Fruit fly (Drosophila melanogaster) whole organism, wandering third instar larva: ENCODE measurements around the gene CG15160.

Experiments
- CG32264 ChIP-seq: fragments of 200-800 bp; sonication (Bioruptor generic); optimal IDR thresholded peaks from 2 replicates; lab custom pipeline; 2016; ENCODE audit warnings: missing biosample characterization, missing genetic modification characterization
- Dfd ChIP-seq: fragments of >200 bp; optimal IDR thresholded peaks from 2 replicates; lab custom pipeline; 2017; ENCODE audit warnings: missing biosample characterization, missing genetic modification characterization
- Myc ChIP-seq: fragments of >200 bp; optimal IDR thresholded peaks from 2 replicates; lab custom pipeline; 2017
- Vsx2 ChIP-seq: fragments of 200-300, 225-300 bp; sonication (Bioruptor generic); optimal IDR thresholded peaks from 2 replicates; lab custom pipeline; 2018; ENCODE audit warnings: missing biosample characterization, missing genetic modification characterization; ENCODE audit not compliant: partially characterized antibody
- br ChIP-seq: fragments of 200-800 bp; sonication (Bioruptor generic); optimal IDR thresholded peaks from 2 replicates; lab custom pipeline; 2016; ENCODE audit warnings: missing biosample characterization, missing genetic modification characterization
- brk ChIP-seq: fragments of 200-800 bp; sonication (Bioruptor generic); optimal IDR thresholded peaks from 2 replicates; lab custom pipeline; 2016; ENCODE audit warnings: missing biosample characterization, mild to moderate bottlenecking, missing genetic modification characterization
- dsf ChIP-seq: sonication (Bioruptor generic); optimal IDR thresholded peaks from 2 replicates; lab custom pipeline; 2016; ENCODE audit warnings: missing biosample characterization, missing genetic modification characterization, borderline replicate concordance
- h ChIP-seq: fragments of 200-800 bp; sonication (Bioruptor generic); optimal IDR thresholded peaks from 3 replicates; lab custom pipeline; 2016; ENCODE audit warnings: missing biosample characterization, mild to moderate bottlenecking, missing genetic modification characterization
- lola ChIP-seq: fragments of >200 bp; optimal IDR thresholded peaks from 2 replicates; lab custom pipeline; 2017; ENCODE audit warnings: missing biosample characterization, missing genetic modification characterization
- psq ChIP-seq: fragments of 200-800 bp; sonication (Bioruptor generic); optimal IDR thresholded peaks from 3 replicates; lab custom pipeline; 2017; ENCODE audit warnings: missing biosample characterization, mild to moderate bottlenecking, missing genetic modification characterization, moderate library complexity
- tai ChIP-seq: sonication (Bioruptor generic); optimal IDR thresholded peaks from 2 replicates; lab custom pipeline; 2016; ENCODE audit warnings: missing biosample characterization, missing genetic modification characterization

- TF ChIP-seq psq (GFP tag; lab: Kevin White, UChicago) (no peak), h (no peak), tai (GFP tag; lab: Kevin White, UChicago) (no peak), lola (GFP tag; lab: Kevin White, UChicago) (no peak), br (GFP tag; lab: Kevin White, UChicago) (no peak), Dfd (no peak), Myc (lab: Kevin White, UChicago) (no peak), Vsx2 (no peak), CG32264 (GFP tag; lab: Kevin White, UChicago) (no peak), dsf (GFP tag; lab: Kevin White, UChicago) (no peak), brk (GFP tag; lab: Kevin White, UChicago) (no peak)
These were observed 50.4 kb downstream of the CG15160 start for dm6 chr2L:18641087-18641486.
